Fruit fly (Drosophila melanogaster) whole organism, embryonic: ENCODE data around the gene Nmdar1.
A peak's percentile ranks its signal among the peaks of the same experiment; 100 is the strongest.

ENCODE experiments used
- BtbVII ChIP-seq: fragments of 200-800 bp; sonication (Bioruptor generic); optimal IDR thresholded peaks from 3 replicates; lab custom pipeline; 2017; ENCODE audit warnings: missing biosample characterization, mild to moderate bottlenecking, missing genetic modification characterization
- CG10267 ChIP-seq: fragments of 200-800 bp; sonication (Bioruptor generic); optimal IDR thresholded peaks from 2 replicates; lab custom pipeline; 2018; ENCODE audit warnings: missing biosample characterization, mild to moderate bottlenecking, missing genetic modification characterization, moderate library complexity
- CG11560 ChIP-seq: fragments of 200-800 bp; sonication (Bioruptor generic); IDR thresholded peaks from 3 replicates; pipeline ENCODE4 v1.3.6; 2022; ENCODE audit warnings: missing biosample characterization, missing genetic modification characterization
- CG1233 ChIP-seq: fragments of 200-800 bp; sonication (Bioruptor generic); optimal IDR thresholded peaks from 4 replicates; lab custom pipeline; 2018; ENCODE audit warnings: missing biosample characterization, mild to moderate bottlenecking, missing genetic modification characterization
- CG13287 ChIP-seq: fragments of 200-800 bp; sonication (Bioruptor generic); IDR thresholded peaks from 2 replicates; pipeline ENCODE4 v1.3.6; 2022; ENCODE audit warnings: missing biosample characterization, missing genetic modification characterization; ENCODE audit not compliant: partially characterized antibody
- CG17328 ChIP-seq: fragments of 200-800 bp; sonication (Bioruptor generic); IDR thresholded peaks from 2 replicates; pipeline ENCODE4 v1.3.6; 2022; ENCODE audit warnings: missing biosample characterization, missing genetic modification characterization
- CG18476 ChIP-seq: fragments of 200-800 bp; sonication (Bioruptor generic); optimal IDR thresholded peaks from 2 replicates; lab custom pipeline; 2016; ENCODE audit warnings: missing biosample characterization, mild to moderate bottlenecking, missing genetic modification characterization
- CG2116 ChIP-seq: fragments of 200-800 bp; sonication (Bioruptor generic); optimal IDR thresholded peaks from 3 replicates; lab custom pipeline; 2018; ENCODE audit warnings: missing biosample characterization, mild to moderate bottlenecking, missing genetic modification characterization
- CG2199 ChIP-seq: fragments of 200-800 bp; sonication (Bioruptor generic); IDR thresholded peaks from 3 replicates; pipeline ENCODE4 v1.3.6; 2022; ENCODE audit warnings: missing biosample characterization, missing genetic modification characterization
- CG2712 ChIP-seq: fragments of 200-800 bp; optimal IDR thresholded peaks from 3 replicates; lab custom pipeline; 2019; ENCODE audit warnings: missing biosample characterization, mild to moderate bottlenecking, missing genetic modification characterization, moderate library complexity
- CG32767 ChIP-seq: fragments of 200-800 bp; sonication (Bioruptor generic); IDR thresholded peaks from 2 replicates; pipeline ENCODE4 v1.3.6; 2022; ENCODE audit warnings: missing biosample characterization, missing genetic modification characterization
- CG34224 ChIP-seq: fragments of 200-800 bp; sonication (Bioruptor generic); IDR thresholded peaks from 3 replicates; pipeline ENCODE4 v1.3.6; 2022; ENCODE audit warnings: missing biosample characterization, missing genetic modification characterization; ENCODE audit not compliant: partially characterized antibody
- CG34376 ChIP-seq: fragments of 200-800 bp; sonication (Bioruptor generic); optimal IDR thresholded peaks from 2 replicates; lab custom pipeline; 2018; ENCODE audit warnings: missing biosample characterization, mild to moderate bottlenecking, missing genetic modification characterization
- CG34422 ChIP-seq: fragments of 200-800 bp; sonication (Bioruptor generic); IDR thresholded peaks from 3 replicates; pipeline ENCODE4 v1.3.6; 2022; ENCODE audit warnings: missing biosample characterization, missing genetic modification characterization
- CG6791 ChIP-seq: fragments of 200-800 bp; sonication (Bioruptor generic); IDR thresholded peaks from 3 replicates; pipeline ENCODE4 v1.3.6; 2022; ENCODE audit warnings: missing biosample characterization, missing genetic modification characterization; ENCODE audit not compliant: partially characterized antibody
- CG6813 ChIP-seq: fragments of 200-800 bp; sonication (Bioruptor generic); optimal IDR thresholded peaks from 2 replicates; lab custom pipeline; 2017; ENCODE audit warnings: missing biosample characterization, missing genetic modification characterization, mild to moderate bottlenecking, moderate library complexity, missing genetic modification reagents
- CG7372 ChIP-seq: fragments of 200-800 bp; sonication (Bioruptor generic); IDR thresholded peaks from 2 replicates; pipeline ENCODE4 v1.3.6; 2022; ENCODE audit warnings: missing biosample characterization, missing genetic modification characterization
- CG7745 ChIP-seq: fragments of 200-800 bp; sonication (Bioruptor generic); optimal IDR thresholded peaks from 2 replicates; lab custom pipeline; 2018; ENCODE audit warnings: missing biosample characterization, mild to moderate bottlenecking, missing genetic modification characterization, moderate library complexity
- CG7839 ChIP-seq: fragments of 200-800 bp; sonication (Bioruptor generic); optimal IDR thresholded peaks from 3 replicates; lab custom pipeline; 2018; ENCODE audit warnings: missing biosample characterization, mild to moderate bottlenecking, missing genetic modification characterization, moderate library complexity
- CG8089 ChIP-seq: fragments of 200-800 bp; sonication (Bioruptor generic); optimal IDR thresholded peaks from 3 replicates; lab custom pipeline; 2016; ENCODE audit warnings: missing biosample characterization, missing genetic modification characterization
- CG8281 ChIP-seq: fragments of 200-800 bp; sonication (Bioruptor generic); optimal IDR thresholded peaks from 2 replicates; lab custom pipeline; 2018; ENCODE audit warnings: missing biosample characterization, mild to moderate bottlenecking, missing genetic modification characterization, moderate library complexity
- CG8359 ChIP-seq: fragments of 200-800 bp; sonication (Bioruptor generic); optimal IDR thresholded peaks from 2 replicates; lab custom pipeline; 2017; ENCODE audit warnings: missing biosample characterization, mild to moderate bottlenecking, missing genetic modification characterization, borderline replicate concordance
- CTCF ChIP-seq: fragments of 200-800 bp; sonication (Bioruptor generic); optimal IDR thresholded peaks from 2 replicates; lab custom pipeline; 2017; ENCODE audit warnings: missing biosample characterization, mild to moderate bottlenecking, missing genetic modification characterization, moderate library complexity
- Dll ChIP-seq: fragments of 200-800 bp; sonication (Bioruptor generic); IDR thresholded peaks from 4 replicates; pipeline ENCODE4 v1.3.6; 2022; ENCODE audit warnings: missing biosample characterization, missing genetic modification characterization; ENCODE audit not compliant: partially characterized antibody
- Drgx ChIP-seq: fragments of 200-800 bp; sonication (Bioruptor generic); IDR thresholded peaks from 2 replicates; pipeline ENCODE4 v1.3.6; 2022; ENCODE audit warnings: missing biosample characterization, missing genetic modification characterization
- Elba2 ChIP-seq: fragments of 200-800 bp; sonication (Bioruptor generic); optimal IDR thresholded peaks from 3 replicates; lab custom pipeline; 2016; ENCODE audit warnings: missing biosample characterization, missing genetic modification characterization
- GATAe ChIP-seq: fragments of 200-800 bp; sonication (Bioruptor generic); conservative IDR thresholded peaks from 2 replicates; pipeline ENCODE4 v1.3.6; 2022; ENCODE audit warnings: missing biosample characterization, missing genetic modification characterization
- Hey ChIP-seq: fragments of 200-800 bp; sonication (Bioruptor generic); optimal IDR thresholded peaks from 3 replicates; lab custom pipeline; 2018; ENCODE audit warnings: missing biosample characterization, mild to moderate bottlenecking, missing genetic modification characterization
- Med ChIP-seq: fragments of 200-800 bp; sonication (Bioruptor generic); peaks from one replicate; lab custom pipeline; 2016; ENCODE audit warnings: missing biosample characterization, missing genetic modification characterization, mild to moderate bottlenecking, inconsistent platforms, moderate library complexity
- Scr ChIP-seq: fragments of 200-800 bp; sonication (Bioruptor generic); IDR thresholded peaks from 2 replicates; pipeline ENCODE4 v1.3.6; 2022; ENCODE audit warnings: missing biosample characterization, missing genetic modification characterization; ENCODE audit not compliant: partially characterized antibody
- Side ChIP-seq: fragments of 200-800 bp; sonication (Bioruptor generic); optimal IDR thresholded peaks from 2 replicates; lab custom pipeline; 2016; ENCODE audit warnings: missing biosample characterization, missing genetic modification characterization
- cg ChIP-seq: fragments of 200-800 bp; sonication (Bioruptor generic); optimal IDR thresholded peaks from 3 replicates; lab custom pipeline; 2019; ENCODE audit warnings: missing biosample characterization, mild to moderate bottlenecking, missing genetic modification characterization, moderate library complexity
- chm ChIP-seq: fragments of 200-800 bp; sonication (Bioruptor generic); IDR thresholded peaks from 2 replicates; pipeline ENCODE4 v1.3.6; 2022; ENCODE audit warnings: missing biosample characterization, missing genetic modification characterization
- dimm ChIP-seq: fragments of 200-800 bp; sonication (Bioruptor generic); IDR thresholded peaks from 2 replicates; pipeline ENCODE4 v1.3.6; 2022; ENCODE audit warnings: missing biosample characterization, missing genetic modification characterization
- ems ChIP-seq: fragments of 200-800 bp; sonication (Bioruptor generic); optimal IDR thresholded peaks from 3 replicates; lab custom pipeline; 2016; ENCODE audit warnings: missing biosample characterization, missing genetic modification characterization
- esg ChIP-seq: fragments of 200-800 bp; sonication (Bioruptor generic); conservative IDR thresholded peaks from 2 replicates; pipeline ENCODE4 v1.3.6; 2022; ENCODE audit warnings: missing biosample characterization, missing genetic modification characterization
- gfzf ChIP-seq: fragments of 200-800 bp; sonication (Bioruptor generic); optimal IDR thresholded peaks from 2 replicates; lab custom pipeline; 2016; ENCODE audit warnings: missing biosample characterization, mild to moderate bottlenecking, missing genetic modification characterization, moderate library complexity
- insv ChIP-seq, 2 experiments: fragments of 200-800 bp; sonication (Bioruptor generic); optimal IDR thresholded peaks; 3 replicates each; lab custom pipeline; 2016 to 2018; ENCODE audit warnings: missing biosample characterization in 2 of 2, missing genetic modification characterization in 2 of 2
- mirr ChIP-seq: fragments of 200-800 bp; sonication (Bioruptor generic); optimal IDR thresholded peaks from 3 replicates; lab custom pipeline; 2018; ENCODE audit warnings: missing biosample characterization, mild to moderate bottlenecking, missing genetic modification characterization
- onecut ChIP-seq: fragments of 200-800 bp; sonication (Bioruptor generic); IDR thresholded peaks from 2 replicates; pipeline ENCODE4 v1.3.6; 2022; ENCODE audit warnings: missing biosample characterization, missing genetic modification characterization
- rib ChIP-seq: fragments of 200-800 bp; sonication (Bioruptor generic); IDR thresholded peaks from 2 replicates; pipeline ENCODE4 v1.3.6; 2022; ENCODE audit warnings: missing biosample characterization, missing genetic modification characterization
- sug ChIP-seq: fragments of 200-800 bp; optimal IDR thresholded peaks from 2 replicates; lab custom pipeline; 2019; ENCODE audit warnings: missing biosample characterization, mild to moderate bottlenecking, missing genetic modification characterization, moderate library complexity
- tll ChIP-seq, 2 experiments: fragments of 200-800 bp in 1 of 2; fragments of >200 bp in 1 of 2; sonication (Bioruptor generic) in 1 of 2; optimal IDR thresholded peaks; 2 replicates each; lab custom pipeline; 2017 to 2019; ENCODE audit warnings: missing biosample characterization in 2 of 2, missing genetic modification characterization in 2 of 2, mild to moderate bottlenecking in 1 of 2, moderate library complexity in 1 of 2
- twi ChIP-seq: fragments of 200-800 bp; optimal IDR thresholded peaks from 2 replicates; lab custom pipeline; 2019; ENCODE audit warnings: missing biosample characterization, mild to moderate bottlenecking, missing genetic modification characterization, moderate library complexity
- vnd ChIP-seq: fragments of 200-800 bp; sonication (Bioruptor generic); IDR thresholded peaks from 3 replicates; pipeline ENCODE4 v1.3.6; 2022; ENCODE audit warnings: missing biosample characterization, missing genetic modification characterization; ENCODE audit not compliant: partially characterized antibody
- wdn ChIP-seq: fragments of 200-800 bp; sonication (Bioruptor generic); IDR thresholded peaks from 2 replicates; pipeline ENCODE4 v1.3.6; 2022; ENCODE audit warnings: missing biosample characterization, missing genetic modification characterization

Gene Nmdar1

dm6 chr3R:5523070-5523637 is at the start of gene Nmdar1, which contains the start of gene CG43845 (continued):
- TF ChIP-seq CG34224 (GFP tag; lab: Robert Waterston, UW) (peak; percentile 69; the same call in 2 of the 3 replicates), CG6813 (GFP tag; lab: Kevin White, UChicago) (no peak), Dll (GFP tag; lab: Robert Waterston, UW) (peak; percentile 61; the same call in 3 of the 4 replicates), Med (GFP tag; lab: Kevin White, UChicago) (peak; percentile 72), CG34422 (GFP tag; lab: Robert Waterston, UW) (peak; percentile 47; the same call in 1 of the 3 replicates), vnd (GFP tag; lab: Robert Waterston, UW) (no peak), CG7372 (GFP tag; lab: Robert Waterston, UW) (peak; percentile 68; the same call in 1 of the 2 replicates), Drgx (GFP tag; lab: Robert Waterston, UW) (peak; percentile 23; the same call in 1 of the 2 replicates), ems (peak; percentile 2), CG1233 (GFP tag; lab: Kevin White, UChicago) (no peak), CTCF (GFP tag; lab: Kevin White, UChicago) (peak; percentile 27), chm (GFP tag; lab: Robert Waterston, UW) (peak; percentile 39; the same call in 1 of the 2 replicates), Scr (GFP tag; lab: Robert Waterston, UW) (0 out of 2 replicates have a peak, but pooled peaks have one; percentile 8), CG13287 (GFP tag; lab: Robert Waterston, UW) (peak; percentile 68), CG2712 (tag; lab: Kevin White, UChicago) (no peak)

DNA sequence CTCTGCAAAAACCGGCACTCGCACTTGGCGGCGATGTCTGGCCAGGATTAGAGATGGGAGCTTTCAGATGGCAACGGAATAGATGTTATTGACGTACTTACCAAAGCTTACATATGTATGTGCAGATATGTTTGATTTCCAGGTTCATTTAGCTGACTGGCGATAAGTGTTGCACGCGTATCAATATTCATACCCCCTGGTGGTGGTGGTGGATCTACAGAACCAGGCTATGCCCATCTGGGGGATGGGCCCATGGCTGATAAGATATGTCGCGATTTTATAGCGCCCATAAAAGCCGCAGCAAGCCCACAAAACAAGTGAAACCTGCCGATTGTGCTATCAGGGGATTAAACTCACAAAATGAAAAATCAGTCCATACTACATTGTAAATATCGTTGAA is 48.6 kb upstream of the Nmdar1 start:
- TF ChIP-seq sug (tag; lab: Kevin White, UChicago) (peak; percentile 97), CG8281 (tag; lab: Kevin White, UChicago) (no peak), Hey (tag; lab: Kevin White, UChicago) (peak; percentile 92), CG34376 (GFP tag; lab: Kevin White, UChicago) (peak; percentile 9), mirr (peak; percentile 6), BtbVII (GFP tag; lab: Kevin White, UChicago) (peak; percentile 8), esg (GFP tag; lab: Robert Waterston, UW) (no peak), GATAe (peak; percentile 21; the same call in 1 of the 2 replicates), CG2116 (GFP tag; lab: Kevin White, UChicago) (no peak)

- no peak for TF ChIP-seq Side (GFP tag; lab: Kevin White, UChicago)
- TF ChIP-seq CG7839 (tag; lab: Kevin White, UChicago): no peak
- peak; percentile 14 for TF ChIP-seq cg (GFP tag; lab: Kevin White, UChicago)
- TF ChIP-seq CG17328 (GFP tag; lab: Robert Waterston, UW): 0 out of 2 replicates have a peak, but pooled peaks have one; percentile 1
- TF ChIP-seq CG11560 (tag; lab: Robert Waterston, UW): no peak
- no peak for TF ChIP-seq CG8089 (GFP tag; lab: Kevin White, UChicago)
- TF ChIP-seq Elba2 (GFP tag; lab: Kevin White, UChicago): peak; percentile 21
- TF ChIP-seq CG7745 (tag; lab: Kevin White, UChicago): no peak
- no peak for TF ChIP-seq gfzf (GFP tag; lab: Kevin White, UChicago)
- TF ChIP-seq insv (GFP tag; optimal IDR thresholded peaks at IDR 0.05; lab: Kevin White, UChicago): peak; percentile 17 to 85
- TF ChIP-seq CG32767 (GFP tag; lab: Robert Waterston, UW): peak; percentile 7; the same call in 1 of the 2 replicates
- TF ChIP-seq CG2199 (GFP tag; lab: Robert Waterston, UW): 0 out of 3 replicates have a peak, but pooled peaks have one; percentile 24
- no peak for TF ChIP-seq CG6791 (GFP tag; lab: Robert Waterston, UW)
- TF ChIP-seq rib (GFP tag; lab: Robert Waterston, UW): no peak
- TF ChIP-seq CG18476 (GFP tag; lab: Kevin White, UChicago): no peak
- TF ChIP-seq CG10267 (tag; lab: Kevin White, UChicago): no peak
- TF ChIP-seq CG8359 (GFP tag; lab: Kevin White, UChicago): no peak
- no peak for TF ChIP-seq tll (GFP tag; optimal IDR thresholded peaks at IDR 0.05; lab: Kevin White, UChicago)
- no peak for TF ChIP-seq dimm (GFP tag; lab: Robert Waterston, UW)
- no peak for TF ChIP-seq wdn (GFP tag; lab: Robert Waterston, UW)
- TF ChIP-seq onecut (GFP tag; lab: Robert Waterston, UW): peak; percentile 41
- peak; percentile 68 for TF ChIP-seq twi (tag; lab: Kevin White, UChicago)
These were observed 48.3 kb upstream of the Nmdar1 start for dm6 chr3R:5571437-5571750.
